Worm (Caenorhabditis elegans) whole organism, young adult: Measurements from ENCODE around the gene kbp-4.

Source experiments
- B0261.1 ChIP-seq: sonication (generic microtip); optimal IDR thresholded peaks from 2 replicates; lab custom pipeline; 2016; ENCODE audit warnings: mild to moderate bottlenecking, missing genetic modification characterization, moderate library complexity, missing compliant biosample characterization
- nhr-120 ChIP-seq: fragments of 200-800 bp; sonication (Bioruptor generic); IDR thresholded peaks from 2 replicates; pipeline ENCODE4 v1.3.6; 2022; ENCODE audit warnings: missing genetic modification characterization, missing compliant biosample characterization
- nhr-27 ChIP-seq: fragments of 200-800 bp; sonication (Bioruptor generic); optimal IDR thresholded peaks from 2 replicates; lab custom pipeline; 2018; ENCODE audit warnings: mild to moderate bottlenecking, missing genetic modification characterization, moderate library complexity, missing compliant biosample characterization
- snpc-1.1 ChIP-seq: sonication (generic microtip); optimal IDR thresholded peaks from 2 replicates; lab custom pipeline; 2017; ENCODE audit warnings: missing genetic modification characterization, mild to moderate bottlenecking, missing compliant biosample characterization, antibody characterized with exemption, moderate library complexity, missing genotype, missing genetic modification reagents; ENCODE audit not compliant: insufficient read depth

ce11 chrIII:1054096-1054495 is 26.6 kb upstream of the kbp-4 start:
- no peak for TF ChIP-seq B0261.1 (tag; lab: Kevin White, UChicago)
- TF ChIP-seq snpc-1.1 (tag; lab: Kevin White, UChicago) = no peak
- no peak for TF ChIP-seq nhr-120
- no peak for TF ChIP-seq nhr-27
